Worm (Caenorhabditis elegans) whole organism, mixed stage, embryonic: ENCODE results near the gene cht-6.

ENCODE experiments used
- lsy-2 ChIP-seq: fragments of 150-350 bp; optimal IDR thresholded peaks from 2 replicates; lab custom pipeline; 2014; ENCODE audit warnings: missing biosample characterization, missing genetic modification characterization
- nhr-237 ChIP-seq: fragments of 150-350 bp; optimal IDR thresholded peaks from 2 replicates; lab custom pipeline; 2014; ENCODE audit warnings: missing biosample characterization, missing genetic modification characterization
- pha-4 ChIP-seq: fragments of 150-350 bp; optimal IDR thresholded peaks from 2 replicates; lab custom pipeline; 2018; ENCODE audit warnings: missing biosample characterization, missing genetic modification reagents, missing genetic modification characterization
- snpc-4 ChIP-seq: fragments of 150-350 bp; optimal IDR thresholded peaks from 2 replicates; lab custom pipeline; 2014; ENCODE audit warnings: missing biosample characterization, missing genetic modification characterization
- unc-39 ChIP-seq: fragments of 150-350 bp; optimal IDR thresholded peaks from 2 replicates; lab custom pipeline; 2014; ENCODE audit warnings: missing biosample characterization, missing genetic modification characterization

- no peak for TF ChIP-seq snpc-4 (tag; lab: Kevin White, UChicago)
- no peak for TF ChIP-seq lsy-2
- no peak for TF ChIP-seq nhr-237 (tag; lab: Kevin White, UChicago)
- TF ChIP-seq pha-4 (tag; lab: Kevin White, UChicago), result no peak
- TF ChIP-seq unc-39 (tag; lab: Kevin White, UChicago), result no peak
These were observed at the start of gene cht-6 for ce11 chrV:6414985-6415384.
